Fruit fly (Drosophila melanogaster) whole organism, embryonic: ENCODE data around the gene CG7407.

Experiments used
- Ada2b ChIP-seq: fragments of 200-800 bp; sonication (Bioruptor generic); IDR thresholded peaks from 2 replicates; pipeline ENCODE4 v1.3.6; 2022; ENCODE audit warnings: missing biosample characterization, missing genetic modification characterization
- Asciz ChIP-seq: fragments of 200-800 bp; sonication (Bioruptor generic); optimal IDR thresholded peaks from 2 replicates; lab custom pipeline; 2017; ENCODE audit warnings: missing biosample characterization, mild to moderate bottlenecking, missing genetic modification characterization, missing genetic modification reagents
- Bteb2 ChIP-seq: fragments of 200-800 bp; sonication (Bioruptor generic); optimal IDR thresholded peaks from 2 replicates; lab custom pipeline; 2016; ENCODE audit warnings: missing biosample characterization, missing genetic modification characterization
- CG10267 ChIP-seq: fragments of 200-800 bp; sonication (Bioruptor generic); optimal IDR thresholded peaks from 2 replicates; lab custom pipeline; 2018; ENCODE audit warnings: missing biosample characterization, mild to moderate bottlenecking, missing genetic modification characterization, moderate library complexity
- CG11504 ChIP-seq: fragments of 200-800 bp; sonication (Bioruptor generic); optimal IDR thresholded peaks from 3 replicates; lab custom pipeline; 2019; ENCODE audit warnings: missing biosample characterization, mild to moderate bottlenecking, missing genetic modification characterization, moderate library complexity
- CG12942 ChIP-seq: fragments of 200-800 bp; sonication (Bioruptor generic); optimal IDR thresholded peaks from 3 replicates; lab custom pipeline; 2016; ENCODE audit warnings: missing biosample characterization, missing genetic modification characterization
- CG13287 ChIP-seq: fragments of 200-800 bp; sonication (Bioruptor generic); IDR thresholded peaks from 2 replicates; pipeline ENCODE4 v1.3.6; 2022; ENCODE audit warnings: missing biosample characterization, missing genetic modification characterization; ENCODE audit not compliant: partially characterized antibody
- CG16815 ChIP-seq: fragments of 200-800 bp; sonication (Bioruptor generic); optimal IDR thresholded peaks from 3 replicates; lab custom pipeline; 2017; ENCODE audit warnings: missing biosample characterization, mild to moderate bottlenecking, missing genetic modification characterization
- CG17186 ChIP-seq: fragments of 200-800 bp; sonication (Bioruptor generic); optimal IDR thresholded peaks from 3 replicates; lab custom pipeline; 2017; ENCODE audit warnings: missing biosample characterization, missing genetic modification reagents, missing genetic modification characterization
- CG17912 ChIP-seq: fragments of 200-800 bp; sonication (Bioruptor generic); optimal IDR thresholded peaks from 2 replicates; lab custom pipeline; 2018; ENCODE audit warnings: missing biosample characterization, mild to moderate bottlenecking, missing genetic modification characterization
- CG1792 ChIP-seq: fragments of 200-800 bp; sonication (Bioruptor generic); optimal IDR thresholded peaks from 2 replicates; lab custom pipeline; 2016; ENCODE audit warnings: missing biosample characterization, missing genetic modification characterization
- CG2116 ChIP-seq: fragments of 200-800 bp; sonication (Bioruptor generic); optimal IDR thresholded peaks from 3 replicates; lab custom pipeline; 2018; ENCODE audit warnings: missing biosample characterization, mild to moderate bottlenecking, missing genetic modification characterization
- CG2678 ChIP-seq: fragments of 200-800 bp; sonication (Bioruptor generic); optimal IDR thresholded peaks from 3 replicates; lab custom pipeline; 2019; ENCODE audit warnings: missing biosample characterization, mild to moderate bottlenecking, missing genetic modification characterization, moderate library complexity
- CG3065 ChIP-seq: fragments of 200-800 bp; sonication (Bioruptor generic); optimal IDR thresholded peaks from 2 replicates; lab custom pipeline; 2016; ENCODE audit warnings: missing biosample characterization, missing genetic modification characterization
- CG4424 ChIP-seq: fragments of 200-800 bp; sonication (Bioruptor generic); optimal IDR thresholded peaks from 3 replicates; lab custom pipeline; 2016; ENCODE audit warnings: missing biosample characterization, missing genetic modification characterization
- CG5180 ChIP-seq: fragments of 200-800 bp; sonication (Bioruptor generic); optimal IDR thresholded peaks from 3 replicates; lab custom pipeline; 2017; ENCODE audit warnings: missing biosample characterization, missing genetic modification characterization, mild to moderate bottlenecking, moderate library complexity, missing genetic modification reagents
- CG5245 ChIP-seq: fragments of 200-800 bp; sonication (Bioruptor generic); optimal IDR thresholded peaks from 3 replicates; lab custom pipeline; 2016; ENCODE audit warnings: missing biosample characterization, missing genetic modification characterization
- CG6272 ChIP-seq: fragments of 200-800 bp; sonication (Bioruptor generic); IDR thresholded peaks from 2 replicates; pipeline ENCODE4 v1.3.6; 2022; ENCODE audit warnings: missing biosample characterization, missing genetic modification characterization
- CG8944 ChIP-seq: fragments of 200-800 bp; sonication (Bioruptor generic); optimal IDR thresholded peaks from 3 replicates; lab custom pipeline; 2016; ENCODE audit warnings: missing biosample characterization, missing genetic modification characterization
- CG9437 ChIP-seq: fragments of 200-800 bp; sonication (Bioruptor generic); optimal IDR thresholded peaks from 2 replicates; lab custom pipeline; 2018; ENCODE audit warnings: missing biosample characterization, mild to moderate bottlenecking, missing genetic modification characterization
- CG9797 ChIP-seq: fragments of 200-800 bp; sonication (Bioruptor generic); optimal IDR thresholded peaks from 3 replicates; lab custom pipeline; 2018; ENCODE audit warnings: missing biosample characterization, mild to moderate bottlenecking, missing genetic modification characterization
- Dp ChIP-seq: fragments of 200-800 bp; sonication (Bioruptor generic); optimal IDR thresholded peaks from 2 replicates; lab custom pipeline; 2018; ENCODE audit warnings: missing biosample characterization, mild to moderate bottlenecking, missing genetic modification characterization, moderate library complexity
- E2f2 ChIP-seq: fragments of 200-800 bp; sonication (Bioruptor generic); IDR thresholded peaks from 2 replicates; pipeline ENCODE4 v1.3.6; 2022; ENCODE audit warnings: missing biosample characterization, missing genetic modification characterization
- Ets65A ChIP-seq: fragments of 200-800 bp; sonication (Bioruptor generic); peaks from one replicate; lab custom pipeline; 2016; ENCODE audit warnings: missing biosample characterization, missing genetic modification characterization
- HLHmδ ChIP-seq: fragments of 200-800 bp; sonication (Bioruptor generic); optimal IDR thresholded peaks from 2 replicates; lab custom pipeline; 2018; ENCODE audit warnings: missing biosample characterization, mild to moderate bottlenecking, missing genetic modification characterization, moderate library complexity
- Hmr ChIP-seq: fragments of 200-800 bp; sonication (Bioruptor generic); optimal IDR thresholded peaks from 3 replicates; lab custom pipeline; 2017; ENCODE audit warnings: mild to moderate bottlenecking, missing biosample characterization, missing genetic modification reagents, missing genetic modification characterization
- Lhr ChIP-seq: fragments of 200-800 bp; sonication (Bioruptor generic); optimal IDR thresholded peaks from 3 replicates; lab custom pipeline; 2017; ENCODE audit warnings: mild to moderate bottlenecking, missing biosample characterization, missing genetic modification reagents, missing genetic modification characterization
- MBD-R2 ChIP-seq: fragments of 200-800 bp; sonication (Bioruptor generic); IDR thresholded peaks from 2 replicates; pipeline ENCODE4 v1.3.6; 2022; ENCODE audit warnings: missing biosample characterization, missing genetic modification characterization
- MESR4 ChIP-seq: fragments of 200-800 bp; sonication (Bioruptor generic); optimal IDR thresholded peaks from 2 replicates; lab custom pipeline; 2018; ENCODE audit warnings: missing biosample characterization, mild to moderate bottlenecking, missing genetic modification characterization, moderate library complexity
- Med ChIP-seq: fragments of 200-800 bp; sonication (Bioruptor generic); peaks from one replicate; lab custom pipeline; 2016; ENCODE audit warnings: missing biosample characterization, missing genetic modification characterization, mild to moderate bottlenecking, inconsistent platforms, moderate library complexity
- NFAT ChIP-seq: fragments of 200-800 bp; sonication (Bioruptor generic); IDR thresholded peaks from 2 replicates; pipeline ENCODE4 v1.3.6; 2022; ENCODE audit warnings: missing biosample characterization, missing genetic modification characterization
- Sin3A ChIP-seq: fragments of >200 bp; optimal IDR thresholded peaks from 2 replicates; lab custom pipeline; 2018
- Sry-δ ChIP-seq: fragments of 200-800 bp; sonication (Bioruptor generic); optimal IDR thresholded peaks from 2 replicates; lab custom pipeline; 2016; ENCODE audit warnings: missing biosample characterization, missing genetic modification characterization
- amos ChIP-seq: fragments of 200-800 bp; sonication (Bioruptor generic); IDR thresholded peaks from 2 replicates; pipeline ENCODE4 v1.3.6; 2022; ENCODE audit warnings: missing biosample characterization, missing genetic modification characterization; ENCODE audit not compliant: partially characterized antibody
- br ChIP-seq: fragments of >200 bp; optimal IDR thresholded peaks from 2 replicates; lab custom pipeline; 2017
- bsh ChIP-seq, 2 experiments: fragments of 200-800 bp; sonication (Bioruptor generic); optimal IDR thresholded peaks; 2 replicates each; lab custom pipeline; 2017 to 2018; ENCODE audit warnings: mild to moderate bottlenecking in 2 of 2, missing biosample characterization in 2 of 2, missing genetic modification characterization in 2 of 2, moderate library complexity in 1 of 2
- crc ChIP-seq: fragments of 200-800 bp; sonication (Bioruptor generic); optimal IDR thresholded peaks from 2 replicates; lab custom pipeline; 2016; ENCODE audit warnings: missing biosample characterization, missing genetic modification characterization
- fd3F ChIP-seq: fragments of 200-800 bp; sonication (Bioruptor generic); optimal IDR thresholded peaks from 2 replicates; lab custom pipeline; 2018; ENCODE audit warnings: missing biosample characterization, mild to moderate bottlenecking, missing genetic modification characterization, moderate library complexity
- fd64A ChIP-seq: fragments of 200-800 bp; sonication (Bioruptor generic); optimal IDR thresholded peaks from 3 replicates; lab custom pipeline; 2018; ENCODE audit warnings: missing biosample characterization, mild to moderate bottlenecking, missing genetic modification characterization
- gfzf ChIP-seq: fragments of 200-800 bp; sonication (Bioruptor generic); optimal IDR thresholded peaks from 2 replicates; lab custom pipeline; 2016; ENCODE audit warnings: missing biosample characterization, mild to moderate bottlenecking, missing genetic modification characterization, moderate library complexity
- hbn ChIP-seq: fragments of 200-800 bp; sonication (Bioruptor generic); IDR thresholded peaks from 2 replicates; pipeline ENCODE4 v1.3.6; 2022; ENCODE audit warnings: missing biosample characterization, missing genetic modification characterization; ENCODE audit not compliant: partially characterized antibody
- jigr1 ChIP-seq: fragments of 200-800 bp; sonication (Bioruptor generic); IDR thresholded peaks from 3 replicates; pipeline ENCODE4 v1.3.6; 2022; ENCODE audit warnings: missing biosample characterization, missing genetic modification characterization
- klu ChIP-seq: fragments of 200-800 bp; sonication (Bioruptor generic); IDR thresholded peaks from 2 replicates; pipeline ENCODE4 v1.3.6; 2022; ENCODE audit warnings: missing biosample characterization, missing genetic modification characterization
- knrl ChIP-seq: fragments of 200-800 bp; sonication (Bioruptor generic); IDR thresholded peaks from 3 replicates; pipeline ENCODE4 v1.3.6; 2022; ENCODE audit warnings: missing biosample characterization, missing genetic modification characterization; ENCODE audit not compliant: partially characterized antibody
- org-1 ChIP-seq: fragments of 200-800 bp; sonication (Bioruptor generic); optimal IDR thresholded peaks from 2 replicates; lab custom pipeline; 2017; ENCODE audit warnings: missing biosample characterization, missing genetic modification characterization
- pita ChIP-seq: fragments of 200-800 bp; sonication (Bioruptor generic); optimal IDR thresholded peaks from 2 replicates; lab custom pipeline; 2017; ENCODE audit warnings: missing biosample characterization, mild to moderate bottlenecking, missing genetic modification characterization
- pum ChIP-seq: fragments of 200-800 bp; sonication (Bioruptor generic); optimal IDR thresholded peaks from 2 replicates; lab custom pipeline; 2016; ENCODE audit warnings: missing biosample characterization, missing genetic modification characterization
- pzg ChIP-seq: fragments of 200-800 bp; sonication (Bioruptor generic); optimal IDR thresholded peaks from 3 replicates; lab custom pipeline; 2018; ENCODE audit warnings: missing biosample characterization, mild to moderate bottlenecking, missing genetic modification characterization, moderate library complexity
- ranshi ChIP-seq: fragments of 200-800 bp; sonication (Bioruptor generic); IDR thresholded peaks from 2 replicates; pipeline ENCODE4 v1.3.6; 2022; ENCODE audit warnings: missing biosample characterization, missing genetic modification characterization
- sens ChIP-seq: fragments of 200-800 bp; sonication (Bioruptor generic); peaks from one replicate; lab custom pipeline; 2016; ENCODE audit warnings: missing biosample characterization, missing genetic modification characterization
- stwl ChIP-seq: fragments of 200-800 bp; sonication (Bioruptor generic); optimal IDR thresholded peaks from 3 replicates; lab custom pipeline; 2018; ENCODE audit warnings: missing biosample characterization, mild to moderate bottlenecking, missing genetic modification characterization, moderate library complexity
- zf30C ChIP-seq: fragments of 200-800 bp; sonication (Bioruptor generic); optimal IDR thresholded peaks from 3 replicates; lab custom pipeline; 2018; ENCODE audit warnings: missing biosample characterization, mild to moderate bottlenecking, missing genetic modification characterization

CG7407 gene

DNA sequence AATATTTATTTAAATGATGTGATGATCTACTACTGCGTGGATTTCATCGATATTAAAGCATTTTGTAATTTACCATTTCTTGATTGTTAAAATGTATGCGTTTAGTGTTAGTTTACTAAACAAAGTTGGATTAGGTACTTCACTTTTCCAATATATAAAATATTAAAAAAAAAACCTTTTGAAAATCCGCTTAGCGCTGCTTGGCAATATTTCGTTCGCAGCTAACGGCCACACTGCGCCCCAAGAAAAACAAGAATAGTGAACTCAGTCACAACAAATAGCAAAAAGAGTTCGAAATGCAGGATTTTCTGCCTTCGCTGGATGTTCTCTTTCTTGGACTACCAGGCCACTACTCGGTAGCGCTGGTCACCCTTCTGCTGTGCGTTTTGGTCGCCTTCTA lies at the start of gene CG7407:
Gene CG7407 (plus strand): TSS at position 226 of the 400 bp plus-strand sequence.
- TF ChIP-seq CG13287 (GFP tag; lab: Robert Waterston, UW) (peak; percentile 31; the same call in 1 of the 2 replicates), Lhr (GFP tag; lab: Kevin White, UChicago) (peak; percentile 0), CG2678 (no peak), jigr1 (no peak), CG6272 (GFP tag; lab: Robert Waterston, UW) (no peak), CG9437 (GFP tag; lab: Kevin White, UChicago) (no peak), MESR4 (GFP tag; lab: Kevin White, UChicago) (peak; percentile 69), ranshi (GFP tag; lab: Robert Waterston, UW) (no peak), Bteb2 (no peak), CG2116 (peak; percentile 46), fd64A (GFP tag; lab: Kevin White, UChicago) (no peak), MBD-R2 (GFP tag; lab: Robert Waterston, UW) (peak; percentile 59), knrl (GFP tag; lab: Robert Waterston, UW) (no peak), Hmr (no peak), CG17912 (GFP tag; lab: Kevin White, UChicago) (no peak), zf30C (no peak), fd3F (GFP tag; lab: Kevin White, UChicago) (no peak), CG17186 (GFP tag; lab: Kevin White, UChicago) (no peak), CG5180 (GFP tag; lab: Kevin White, UChicago) (no peak), Ada2b (no peak), Dp (GFP tag; lab: Kevin White, UChicago) (peak; percentile 57), CG1792 (GFP tag; lab: Kevin White, UChicago) (no peak), Sry-δ (GFP tag; lab: Kevin White, UChicago) (no peak), CG16815 (no peak), crc (GFP tag; lab: Kevin White, UChicago) (no peak), CG9797 (peak; percentile 64), E2f2 (GFP tag; lab: Robert Waterston, UW) (peak; percentile 65), amos (GFP tag; lab: Robert Waterston, UW) (no peak), pum (GFP tag; lab: Kevin White, UChicago) (no peak), sens (GFP tag; lab: Kevin White, UChicago) (peak; percentile 61), CG10267 (tag; lab: Kevin White, UChicago) (peak; percentile 50), hbn (GFP tag; lab: Robert Waterston, UW) (no peak), NFAT (GFP tag; lab: Robert Waterston, UW) (no peak), Asciz (GFP tag; lab: Kevin White, UChicago) (no peak), HLHmδ (GFP tag; lab: Kevin White, UChicago) (no peak), CG4424 (GFP tag; lab: Kevin White, UChicago) (no peak), CG12942 (no peak), pzg (GFP tag; lab: Kevin White, UChicago) (peak; percentile 32), stwl (tag; lab: Kevin White, UChicago) (peak; percentile 52), gfzf (GFP tag; lab: Kevin White, UChicago) (peak; percentile 73), Sin3A (lab: Kevin White, UChicago) (no peak), br (lab: Kevin White, UChicago) (no peak), org-1 (no peak), CG11504 (tag; lab: Kevin White, UChicago) (no peak), bsh (GFP tag; optimal IDR thresholded peaks at IDR 0.05; lab: Kevin White, UChicago) (peak in 1 of 2 experiments; percentile 23), CG3065 (GFP tag; lab: Kevin White, UChicago) (no peak), CG8944 (GFP tag; lab: Kevin White, UChicago) (no peak), CG5245 (GFP tag; lab: Kevin White, UChicago) (no peak), Ets65A (GFP tag; lab: Kevin White, UChicago) (no peak), Med (GFP tag; lab: Kevin White, UChicago) (peak; percentile 34), pita (no peak), klu (GFP tag; lab: Robert Waterston, UW) (no peak)
